Worm (Caenorhabditis elegans) whole organism, L4 larva: ENCODE measurements around the gene Y4C6B.2.

ENCODE experiments used
- T26A8.4 ChIP-seq: fragments of 200-800 bp; sonication (Bioruptor generic); IDR thresholded peaks from 2 replicates; pipeline ENCODE4 v1.3.6; 2022; ENCODE audit warnings: missing genetic modification characterization, missing compliant biosample characterization
- aly-2 ChIP-seq: sonication (generic microtip); optimal IDR thresholded peaks from 2 replicates; lab custom pipeline; 2018; ENCODE audit warnings: missing biosample characterization, missing genetic modification characterization
- ceh-28 ChIP-seq: fragments of 150-350 bp; optimal IDR thresholded peaks from 2 replicates; lab custom pipeline; 2014; ENCODE audit warnings: missing biosample characterization, missing genetic modification reagents, missing genetic modification characterization
- fkh-10 ChIP-seq: fragments of 150-350 bp; optimal IDR thresholded peaks from 2 replicates; lab custom pipeline; 2014; ENCODE audit warnings: missing biosample characterization, missing genetic modification reagents, missing genetic modification characterization
- nhr-102 ChIP-seq: sonication (generic microtip); optimal IDR thresholded peaks from 2 replicates; lab custom pipeline; 2016; ENCODE audit warnings: mild to moderate bottlenecking, missing genetic modification characterization, moderate library complexity, missing compliant biosample characterization
- nhr-25 ChIP-seq: sonication (generic microtip); optimal IDR thresholded peaks from 2 replicates; lab custom pipeline; 2017; ENCODE audit warnings: missing genetic modification characterization, mild to moderate bottlenecking, missing compliant biosample characterization, antibody characterized with exemption, moderate library complexity, borderline replicate concordance; ENCODE audit not compliant: insufficient read depth
- nhr-28 ChIP-seq: fragments of 150-350 bp; optimal IDR thresholded peaks from 2 replicates; lab custom pipeline; 2014; ENCODE audit warnings: missing biosample characterization, missing genetic modification characterization
- unc-62 ChIP-seq, 3 experiments: fragments of 150-350 bp in 1 of 3; sonication (generic microtip); optimal IDR thresholded peaks in 2 of 3; peaks in 1 of 3; 1 replicate in 1 of 3; 2 replicates in 2 of 3; lab custom pipeline; 2014 to 2017; ENCODE audit warnings: missing biosample characterization in 3 of 3, missing genetic modification characterization in 3 of 3, missing genetic modification reagents in 3 of 3, missing genotype in 1 of 3

DNA sequence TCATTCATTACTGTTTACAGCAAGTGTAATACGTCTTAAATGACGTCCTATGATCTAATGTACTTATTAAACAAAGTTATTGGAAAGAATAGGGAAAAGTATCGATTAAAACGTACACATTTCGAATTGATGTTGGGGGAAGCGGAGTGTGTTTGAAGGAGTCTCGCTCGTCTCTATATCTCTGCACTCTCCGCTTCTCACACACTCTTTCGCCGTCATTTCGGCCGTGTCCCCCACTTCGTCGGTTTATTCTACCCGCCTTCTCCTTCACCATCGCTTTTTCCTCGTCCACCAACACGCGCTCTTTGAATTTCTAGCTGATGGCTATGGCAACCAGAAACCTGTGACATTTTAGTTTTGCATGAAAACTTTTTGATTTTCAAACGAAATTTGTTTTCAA is 29.5 kb downstream of the Y4C6B.2 start:
- TF ChIP-seq unc-62 (GFP tag; optimal IDR thresholded peaks at IDR 0.05 in 1 of 2; lab: Kevin White, UChicago) (no peak), unc-62 (tag; optimal IDR thresholded peaks at IDR 0.05; lab: Kevin White, UChicago) (no peak), fkh-10 (peak; percentile 43), nhr-28 (tag; lab: Kevin White, UChicago) (peak; percentile 33), aly-2 (no peak), T26A8.4 (GFP tag; lab: Robert Waterston, UW) (0 out of 2 replicates have a peak, but pooled peaks have one; percentile 33), ceh-28 (tag; lab: Kevin White, UChicago) (no peak), nhr-25 (tag; lab: Kevin White, UChicago) (no peak), nhr-102 (tag; lab: Kevin White, UChicago) (no peak)
